Fruit fly (Drosophila melanogaster) whole organism, embryonic: ENCODE data around the gene Arp3.
A peak's percentile ranks its signal among the peaks of the same experiment; 100 is the strongest.

Source experiments
- Asciz ChIP-seq: fragments of 200-800 bp; sonication (Bioruptor generic); optimal IDR thresholded peaks from 2 replicates; lab custom pipeline; 2017; ENCODE audit warnings: missing biosample characterization, mild to moderate bottlenecking, missing genetic modification characterization, missing genetic modification reagents
- B-H2 ChIP-seq: fragments of 200-800 bp; sonication (Bioruptor generic); optimal IDR thresholded peaks from 2 replicates; lab custom pipeline; 2018; ENCODE audit warnings: missing biosample characterization, mild to moderate bottlenecking, missing genetic modification characterization
- BtbVII ChIP-seq: fragments of 200-800 bp; sonication (Bioruptor generic); optimal IDR thresholded peaks from 3 replicates; lab custom pipeline; 2017; ENCODE audit warnings: missing biosample characterization, mild to moderate bottlenecking, missing genetic modification characterization
- CG10147 ChIP-seq: fragments of 200-800 bp; sonication (Bioruptor generic); optimal IDR thresholded peaks from 2 replicates; lab custom pipeline; 2019; ENCODE audit warnings: missing biosample characterization, mild to moderate bottlenecking, missing genetic modification characterization, moderate library complexity
- CG10209 ChIP-seq: fragments of 200-800 bp; sonication (Bioruptor generic); optimal IDR thresholded peaks from 3 replicates; lab custom pipeline; 2017; ENCODE audit warnings: missing biosample characterization, mild to moderate bottlenecking, missing genetic modification characterization, missing genetic modification reagents
- CG10543 ChIP-seq: fragments of 200-800 bp; sonication (Bioruptor generic); optimal IDR thresholded peaks from 3 replicates; lab custom pipeline; 2017; ENCODE audit warnings: missing biosample characterization, mild to moderate bottlenecking, missing genetic modification characterization, moderate library complexity
- CG11504 ChIP-seq: fragments of 200-800 bp; sonication (Bioruptor generic); optimal IDR thresholded peaks from 3 replicates; lab custom pipeline; 2019; ENCODE audit warnings: missing biosample characterization, mild to moderate bottlenecking, missing genetic modification characterization, moderate library complexity
- CG12659 ChIP-seq: fragments of 200-800 bp; sonication (Bioruptor generic); optimal IDR thresholded peaks from 3 replicates; lab custom pipeline; 2017; ENCODE audit warnings: mild to moderate bottlenecking, missing biosample characterization, missing genetic modification reagents, missing genetic modification characterization
- CG15514 ChIP-seq: fragments of 200-800 bp; sonication (Bioruptor generic); optimal IDR thresholded peaks from 3 replicates; lab custom pipeline; 2017; ENCODE audit warnings: missing biosample characterization, missing genetic modification characterization, mild to moderate bottlenecking, moderate library complexity, missing genetic modification reagents
- CG17186 ChIP-seq: fragments of 200-800 bp; sonication (Bioruptor generic); optimal IDR thresholded peaks from 3 replicates; lab custom pipeline; 2017; ENCODE audit warnings: missing biosample characterization, missing genetic modification reagents, missing genetic modification characterization
- CG4360 ChIP-seq: fragments of 200-800 bp; sonication (Bioruptor generic); IDR thresholded peaks from 2 replicates; pipeline ENCODE4 v1.3.6; 2022; ENCODE audit warnings: missing biosample characterization, missing genetic modification characterization
- CG6765 ChIP-seq: fragments of 200-800 bp; sonication (Bioruptor generic); optimal IDR thresholded peaks from 3 replicates; lab custom pipeline; 2017; ENCODE audit warnings: missing biosample characterization, mild to moderate bottlenecking, missing genetic modification characterization
- CG6813 ChIP-seq: fragments of 200-800 bp; sonication (Bioruptor generic); optimal IDR thresholded peaks from 2 replicates; lab custom pipeline; 2017; ENCODE audit warnings: missing biosample characterization, missing genetic modification characterization, mild to moderate bottlenecking, moderate library complexity, missing genetic modification reagents
- CG6854 ChIP-seq: fragments of 200-800 bp; sonication (Bioruptor generic); optimal IDR thresholded peaks from 3 replicates; lab custom pipeline; 2017; ENCODE audit warnings: missing biosample characterization, mild to moderate bottlenecking, missing genetic modification characterization
- CG9727 ChIP-seq: fragments of 200-800 bp; sonication (Bioruptor generic); optimal IDR thresholded peaks from 3 replicates; lab custom pipeline; 2017; ENCODE audit warnings: missing biosample characterization, mild to moderate bottlenecking, missing genetic modification characterization
- Deaf1 ChIP-seq: fragments of 200-800 bp; optimal IDR thresholded peaks from 3 replicates; lab custom pipeline; 2019; ENCODE audit warnings: missing biosample characterization, mild to moderate bottlenecking, missing genetic modification characterization, moderate library complexity
- E2f1 ChIP-seq: fragments of 200-800 bp; sonication (Bioruptor generic); IDR thresholded peaks from 2 replicates; pipeline ENCODE4 v1.3.6; 2022; ENCODE audit warnings: missing biosample characterization, missing genetic modification characterization
- ERR ChIP-seq: fragments of 200-800 bp; sonication (Bioruptor generic); optimal IDR thresholded peaks from 2 replicates; lab custom pipeline; 2016; ENCODE audit warnings: missing biosample characterization, missing genetic modification characterization
- Ets65A ChIP-seq: fragments of 200-800 bp; sonication (Bioruptor generic); peaks from one replicate; lab custom pipeline; 2016; ENCODE audit warnings: missing biosample characterization, missing genetic modification characterization
- Fer1 ChIP-seq: fragments of 200-800 bp; sonication (Bioruptor generic); optimal IDR thresholded peaks from 2 replicates; lab custom pipeline; 2017; ENCODE audit warnings: missing biosample characterization, mild to moderate bottlenecking, missing genetic modification characterization
- Gsc ChIP-seq: fragments of 200-800 bp; sonication (Bioruptor generic); IDR thresholded peaks from 2 replicates; pipeline ENCODE4 v1.3.6; 2022; ENCODE audit warnings: missing biosample characterization, missing genetic modification characterization
- Hmr ChIP-seq: fragments of 200-800 bp; sonication (Bioruptor generic); optimal IDR thresholded peaks from 3 replicates; lab custom pipeline; 2017; ENCODE audit warnings: mild to moderate bottlenecking, missing biosample characterization, missing genetic modification reagents, missing genetic modification characterization
- Hr3 ChIP-seq: fragments of 200-800 bp; sonication (Bioruptor generic); optimal IDR thresholded peaks from 3 replicates; lab custom pipeline; 2016; ENCODE audit warnings: missing biosample characterization, missing genetic modification characterization
- Lhr ChIP-seq: fragments of 200-800 bp; sonication (Bioruptor generic); optimal IDR thresholded peaks from 3 replicates; lab custom pipeline; 2017; ENCODE audit warnings: mild to moderate bottlenecking, missing biosample characterization, missing genetic modification reagents, missing genetic modification characterization
- Med ChIP-seq: fragments of 200-800 bp; sonication (Bioruptor generic); peaks from one replicate; lab custom pipeline; 2016; ENCODE audit warnings: missing biosample characterization, missing genetic modification characterization, mild to moderate bottlenecking, inconsistent platforms, moderate library complexity
- Oli ChIP-seq: fragments of 200-800 bp; sonication (Bioruptor generic); optimal IDR thresholded peaks from 2 replicates; lab custom pipeline; 2018; ENCODE audit warnings: missing biosample characterization, mild to moderate bottlenecking, missing genetic modification characterization, moderate library complexity
- Spps ChIP-seq: fragments of 200-800 bp; sonication (Bioruptor generic); optimal IDR thresholded peaks from 2 replicates; lab custom pipeline; 2018; ENCODE audit warnings: missing biosample characterization, mild to moderate bottlenecking, missing genetic modification characterization
- Vsx1 ChIP-seq: fragments of 200-800 bp; sonication (Bioruptor generic); optimal IDR thresholded peaks from 2 replicates; lab custom pipeline; 2017; ENCODE audit warnings: missing biosample characterization, mild to moderate bottlenecking, missing genetic modification characterization, missing genetic modification reagents
- abd-A ChIP-seq: fragments of 200-800 bp; sonication (Bioruptor generic); optimal IDR thresholded peaks from 3 replicates; lab custom pipeline; 2019; ENCODE audit warnings: missing biosample characterization, mild to moderate bottlenecking, missing genetic modification characterization, moderate library complexity
- az2 ChIP-seq: fragments of 200-800 bp; sonication (Bioruptor generic); optimal IDR thresholded peaks from 3 replicates; lab custom pipeline; 2016; ENCODE audit warnings: missing biosample characterization, missing genetic modification characterization
- btn ChIP-seq: fragments of 200-800 bp; sonication (Bioruptor generic); optimal IDR thresholded peaks from 2 replicates; lab custom pipeline; 2016; ENCODE audit warnings: missing biosample characterization, missing genetic modification characterization
- cato ChIP-seq: fragments of 200-800 bp; sonication (Bioruptor generic); optimal IDR thresholded peaks from 2 replicates; lab custom pipeline; 2016; ENCODE audit warnings: missing biosample characterization, missing genetic modification characterization, borderline replicate concordance
- caup ChIP-seq: fragments of 200-800 bp; sonication (Bioruptor generic); optimal IDR thresholded peaks from 3 replicates; lab custom pipeline; 2017; ENCODE audit warnings: missing biosample characterization, mild to moderate bottlenecking, missing genetic modification characterization, moderate library complexity; ENCODE audit not compliant: severe bottlenecking
- crol ChIP-seq: fragments of 200-800 bp; sonication (Bioruptor generic); IDR thresholded peaks from 2 replicates; pipeline ENCODE4 v1.3.6; 2022; ENCODE audit warnings: missing biosample characterization, missing genetic modification characterization
- dmrt11E ChIP-seq: fragments of 200-800 bp; sonication (Bioruptor generic); optimal IDR thresholded peaks from 3 replicates; lab custom pipeline; 2018; ENCODE audit warnings: missing biosample characterization, mild to moderate bottlenecking, missing genetic modification characterization, moderate library complexity
- dysf ChIP-seq: fragments of 200-800 bp; sonication (Bioruptor generic); IDR thresholded peaks from 3 replicates; pipeline ENCODE4 v1.3.6; 2022; ENCODE audit warnings: missing biosample characterization, missing genetic modification characterization
- exex ChIP-seq: fragments of 200-800 bp; sonication (Bioruptor generic); optimal IDR thresholded peaks from 4 replicates; lab custom pipeline; 2018; ENCODE audit warnings: missing biosample characterization, mild to moderate bottlenecking, missing genetic modification characterization, moderate library complexity
- fd3F ChIP-seq: fragments of 200-800 bp; sonication (Bioruptor generic); optimal IDR thresholded peaks from 2 replicates; lab custom pipeline; 2018; ENCODE audit warnings: missing biosample characterization, mild to moderate bottlenecking, missing genetic modification characterization, moderate library complexity
- gce ChIP-seq: fragments of 200-800 bp; sonication (Bioruptor generic); IDR thresholded peaks from 3 replicates; pipeline ENCODE4 v1.3.6; 2022; ENCODE audit warnings: missing biosample characterization, missing genetic modification characterization
- gro ChIP-seq: fragments of 200-800 bp; sonication (Bioruptor generic); optimal IDR thresholded peaks from 2 replicates; lab custom pipeline; 2016; ENCODE audit warnings: missing biosample characterization, missing genetic modification characterization
- mirr ChIP-seq: fragments of 200-800 bp; sonication (Bioruptor generic); optimal IDR thresholded peaks from 3 replicates; lab custom pipeline; 2018; ENCODE audit warnings: missing biosample characterization, mild to moderate bottlenecking, missing genetic modification characterization
- nau ChIP-seq: fragments of 200-800 bp; sonication (Bioruptor generic); optimal IDR thresholded peaks from 3 replicates; lab custom pipeline; 2017; ENCODE audit warnings: missing biosample characterization, mild to moderate bottlenecking, missing genetic modification characterization, missing genetic modification reagents
- onecut ChIP-seq: fragments of 200-800 bp; sonication (Bioruptor generic); IDR thresholded peaks from 2 replicates; pipeline ENCODE4 v1.3.6; 2022; ENCODE audit warnings: missing biosample characterization, missing genetic modification characterization
- otp ChIP-seq: fragments of 200-800 bp; sonication (Bioruptor generic); IDR thresholded peaks from 3 replicates; pipeline ENCODE4, ENCODE4 v1.3.6; 2022; ENCODE audit warnings: missing biosample characterization, missing genetic modification characterization
- pum ChIP-seq: fragments of 200-800 bp; sonication (Bioruptor generic); optimal IDR thresholded peaks from 2 replicates; lab custom pipeline; 2016; ENCODE audit warnings: missing biosample characterization, missing genetic modification characterization
- salm ChIP-seq: fragments of 200-800 bp; sonication (Bioruptor generic); optimal IDR thresholded peaks from 2 replicates; lab custom pipeline; 2018; ENCODE audit warnings: missing biosample characterization, mild to moderate bottlenecking, missing genetic modification characterization
- sd ChIP-seq: fragments of 200-800 bp; sonication (Bioruptor generic); optimal IDR thresholded peaks from 3 replicates; lab custom pipeline; 2018; ENCODE audit warnings: missing biosample characterization, mild to moderate bottlenecking, missing genetic modification characterization, moderate library complexity
- stwl ChIP-seq: fragments of 200-800 bp; sonication (Bioruptor generic); optimal IDR thresholded peaks from 3 replicates; lab custom pipeline; 2018; ENCODE audit warnings: missing biosample characterization, mild to moderate bottlenecking, missing genetic modification characterization, moderate library complexity
- sug ChIP-seq: fragments of 200-800 bp; optimal IDR thresholded peaks from 2 replicates; lab custom pipeline; 2019; ENCODE audit warnings: missing biosample characterization, mild to moderate bottlenecking, missing genetic modification characterization, moderate library complexity
- unpg ChIP-seq: fragments of 200-800 bp; sonication (Bioruptor generic); optimal IDR thresholded peaks from 3 replicates; lab custom pipeline; 2018; ENCODE audit warnings: missing biosample characterization, mild to moderate bottlenecking, missing genetic modification characterization, moderate library complexity

The Arp3 gene

DNA sequence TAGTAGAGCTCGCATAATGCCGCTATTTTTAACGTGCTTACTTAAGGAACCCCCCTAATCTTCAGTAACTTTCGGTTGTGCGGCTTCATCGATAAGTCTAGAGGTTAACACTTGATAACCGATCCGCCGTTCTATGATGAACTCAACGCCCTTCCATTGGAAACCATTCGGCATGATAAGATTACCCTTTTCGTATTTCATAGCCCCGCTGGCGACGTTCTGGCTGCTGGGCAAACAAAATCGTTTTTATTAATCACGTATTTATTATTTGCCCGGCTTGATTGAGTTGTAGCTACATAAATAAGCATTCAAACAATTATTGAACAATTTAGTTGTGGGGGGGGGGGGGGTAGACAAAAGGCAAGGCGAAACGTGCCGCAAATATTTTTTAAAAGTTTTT lies 22.1 kb downstream of the Arp3 start (continued):
- peak; percentile 47 for TF ChIP-seq Fer1 (GFP tag; lab: Kevin White, UChicago)
- TF ChIP-seq btn (GFP tag; lab: Kevin White, UChicago), result no peak
- no peak for TF ChIP-seq az2 (GFP tag; lab: Kevin White, UChicago)
- TF ChIP-seq cato, result no peak
- TF ChIP-seq CG17186 (GFP tag; lab: Kevin White, UChicago), result no peak
- TF ChIP-seq CG9727 (GFP tag; lab: Kevin White, UChicago), result peak; percentile 34
- TF ChIP-seq CG12659 (GFP tag; lab: Kevin White, UChicago), result peak; percentile 29
- peak; percentile 1 for TF ChIP-seq salm
- TF ChIP-seq Hmr, result peak; percentile 68
- TF ChIP-seq caup, result peak; percentile 23
- no peak for TF ChIP-seq Lhr (GFP tag; lab: Kevin White, UChicago)
- no peak for TF ChIP-seq stwl
- no peak for TF ChIP-seq Hr3 (GFP tag; lab: Kevin White, UChicago)
- TF ChIP-seq Asciz (GFP tag; lab: Kevin White, UChicago), result peak; percentile 39
- peak; percentile 68 for TF ChIP-seq gro (GFP tag; lab: Kevin White, UChicago)
- TF ChIP-seq dysf (GFP tag; lab: Robert Waterston, UW), result peak; percentile 20; the same call in 1 of the 3 replicates
- no peak for TF ChIP-seq CG11504 (tag; lab: Kevin White, UChicago)
- peak; percentile 42 for TF ChIP-seq CG10147 (GFP tag; lab: Kevin White, UChicago)
- peak; percentile 8 for TF ChIP-seq BtbVII (GFP tag; lab: Kevin White, UChicago)
- peak; percentile 92 for TF ChIP-seq mirr (GFP tag; lab: Kevin White, UChicago)
- TF ChIP-seq otp, result 0 out of 3 replicates have a peak, but pooled peaks have one; percentile 11
- peak; percentile 73 for TF ChIP-seq Med (GFP tag; lab: Kevin White, UChicago)
- peak; percentile 67 for TF ChIP-seq nau (GFP tag; lab: Kevin White, UChicago)
- peak; percentile 13 for TF ChIP-seq fd3F (GFP tag; lab: Kevin White, UChicago)
- no peak for TF ChIP-seq E2f1 (GFP tag; lab: Robert Waterston, UW)
- TF ChIP-seq onecut (GFP tag; lab: Robert Waterston, UW), result no peak
- peak; percentile 15 for TF ChIP-seq CG10209
- TF ChIP-seq sd (tag; lab: Kevin White, UChicago), result peak; percentile 90
- TF ChIP-seq exex (tag; lab: Kevin White, UChicago), result peak; percentile 99
- no peak for TF ChIP-seq gce (GFP tag; lab: Robert Waterston, UW)
- peak; percentile 79 for TF ChIP-seq CG10543
- peak; percentile 79 for TF ChIP-seq crol (GFP tag; lab: Robert Waterston, UW)
- no peak for TF ChIP-seq Oli (tag; lab: Kevin White, UChicago)
- TF ChIP-seq unpg (GFP tag; lab: Kevin White, UChicago), result peak; percentile 11
- peak; percentile 80 for TF ChIP-seq abd-A
- peak; percentile 53 for TF ChIP-seq CG6813
- TF ChIP-seq sug (tag; lab: Kevin White, UChicago), result peak; percentile 88
- TF ChIP-seq B-H2, result peak; percentile 18
- TF ChIP-seq CG6765 (GFP tag; lab: Kevin White, UChicago), result peak; percentile 37
- peak; percentile 44 for TF ChIP-seq CG15514 (GFP tag; lab: Kevin White, UChicago)
- TF ChIP-seq pum, result no peak
- peak; percentile 53 for TF ChIP-seq Vsx1 (GFP tag; lab: Kevin White, UChicago)
- no peak for TF ChIP-seq Gsc (GFP tag; lab: Robert Waterston, UW)
- no peak for TF ChIP-seq CG4360 (GFP tag; lab: Robert Waterston, UW)
- TF ChIP-seq CG6854 (GFP tag; lab: Kevin White, UChicago), result peak; percentile 28
- no peak for TF ChIP-seq Spps (tag; lab: Kevin White, UChicago)
- TF ChIP-seq dmrt11E (tag; lab: Kevin White, UChicago), result peak; percentile 26
- peak; percentile 18 for TF ChIP-seq Deaf1
- no peak for TF ChIP-seq ERR (GFP tag; lab: Kevin White, UChicago)
- no peak for TF ChIP-seq Ets65A (GFP tag; lab: Kevin White, UChicago)
